Fruit fly (Drosophila melanogaster) whole organism, embryonic: ENCODE measurements around the gene alpha-Est7.

ENCODE experiments used
- CG30020 ChIP-seq: fragments of 200-800 bp; optimal IDR thresholded peaks from 2 replicates; lab custom pipeline; 2019; ENCODE audit warnings: missing biosample characterization, mild to moderate bottlenecking, missing genetic modification characterization, moderate library complexity
- ERR ChIP-seq: fragments of 200-800 bp; sonication (Bioruptor generic); optimal IDR thresholded peaks from 2 replicates; lab custom pipeline; 2016; ENCODE audit warnings: missing biosample characterization, missing genetic modification characterization
- Pdp1 ChIP-seq, 2 experiments: fragments of 200-800 bp; sonication (Bioruptor generic); optimal IDR thresholded peaks; 3 replicates each; lab custom pipeline; 2016; ENCODE audit warnings: missing biosample characterization in 2 of 2, missing genetic modification characterization in 2 of 2, mild to moderate bottlenecking in 1 of 2, moderate library complexity in 1 of 2
- aop ChIP-seq: fragments of 200-800 bp; sonication (Bioruptor generic); IDR thresholded peaks from 2 replicates; pipeline ENCODE4 v1.3.6; 2022; ENCODE audit warnings: missing biosample characterization, missing genetic modification characterization
- eve ChIP-seq, 2 experiments: fragments of >200 bp; optimal IDR thresholded peaks; 2 replicates each; lab custom pipeline; 2017; ENCODE audit warnings: missing biosample characterization in 2 of 2, missing genetic modification characterization in 2 of 2
- inv ChIP-seq: fragments of 200-800 bp; sonication (Bioruptor generic); IDR thresholded peaks from 2 replicates; pipeline ENCODE4 v1.3.6; 2022; ENCODE audit warnings: missing biosample characterization, missing genetic modification characterization; ENCODE audit not compliant: partially characterized antibody
- knrl ChIP-seq: fragments of 200-800 bp; sonication (Bioruptor generic); IDR thresholded peaks from 3 replicates; pipeline ENCODE4 v1.3.6; 2022; ENCODE audit warnings: missing biosample characterization, missing genetic modification characterization; ENCODE audit not compliant: partially characterized antibody
- lbe ChIP-seq: fragments of 200-800 bp; sonication (Bioruptor generic); optimal IDR thresholded peaks from 2 replicates; lab custom pipeline; 2016; ENCODE audit warnings: missing biosample characterization, mild to moderate bottlenecking, missing genetic modification characterization
- vnd ChIP-seq: fragments of 200-800 bp; sonication (Bioruptor generic); IDR thresholded peaks from 3 replicates; pipeline ENCODE4 v1.3.6; 2022; ENCODE audit warnings: missing biosample characterization, missing genetic modification characterization; ENCODE audit not compliant: partially characterized antibody

DNA sequence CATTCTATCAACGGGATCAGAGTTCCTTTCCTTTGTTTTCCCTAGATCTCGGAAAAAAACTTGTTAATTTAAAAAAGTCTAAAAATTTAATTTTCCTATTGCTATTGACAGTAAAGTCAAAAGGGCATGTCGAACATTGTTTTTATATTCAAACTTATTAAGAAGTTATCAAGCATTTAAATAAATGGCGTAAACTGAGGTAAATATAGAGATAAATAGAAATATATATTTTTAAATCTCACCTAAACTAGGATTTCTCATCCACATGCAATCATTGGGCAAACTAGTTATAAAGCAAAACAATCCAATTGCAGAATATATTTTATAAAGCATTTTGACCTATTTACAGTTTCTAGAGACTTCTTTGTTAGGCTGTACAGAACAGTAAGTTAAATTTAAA lies 4.2 kb downstream of the alpha-Est7 start, which contains the start of gene Ubc84D:
- TF ChIP-seq Pdp1 (GFP tag; optimal IDR thresholded peaks at IDR 0.05; lab: Kevin White, UChicago): no peak
- TF ChIP-seq lbe (GFP tag; lab: Kevin White, UChicago): no peak
- no peak for TF ChIP-seq aop (GFP tag; lab: Robert Waterston, UW)
- no peak for TF ChIP-seq vnd (GFP tag; lab: Robert Waterston, UW)
- TF ChIP-seq eve (GFP tag; optimal IDR thresholded peaks at IDR 0.05; lab: Kevin White, UChicago): no peak
- TF ChIP-seq CG30020 (tag; lab: Kevin White, UChicago): no peak
- no peak for TF ChIP-seq knrl (GFP tag; lab: Robert Waterston, UW)
- no peak for TF ChIP-seq ERR (GFP tag; lab: Kevin White, UChicago)
- no peak for TF ChIP-seq inv (GFP tag; lab: Robert Waterston, UW)
